Worm (Caenorhabditis elegans) whole organism, L3 larva: ENCODE data around the gene eng-1.
A peak's percentile ranks its signal among the peaks of the same experiment; 100 is the strongest.

Source experiments
- aly-2 ChIP-seq: fragments of 150-350 bp; optimal IDR thresholded peaks from 2 replicates; lab custom pipeline; 2014; ENCODE audit warnings: missing biosample characterization, missing genetic modification characterization
- ama-1 ChIP-seq: fragments of 150-350 bp; optimal IDR thresholded peaks from 2 replicates; lab custom pipeline; 2018
- ceh-16 ChIP-seq: sonication (generic microtip); optimal IDR thresholded peaks from 2 replicates; lab custom pipeline; 2017; ENCODE audit warnings: missing biosample characterization, missing genetic modification characterization
- ceh-28 ChIP-seq: fragments of 150-350 bp; optimal IDR thresholded peaks from 2 replicates; lab custom pipeline; 2014; ENCODE audit warnings: missing biosample characterization, missing genetic modification reagents, missing genetic modification characterization
- daf-12 ChIP-seq: fragments of 150-350 bp; optimal IDR thresholded peaks from 2 replicates; lab custom pipeline; 2014; ENCODE audit warnings: missing biosample characterization, missing genetic modification reagents, missing genetic modification characterization
- egl-27 ChIP-seq: sonication (generic microtip); optimal IDR thresholded peaks from 4 replicates; lab custom pipeline; 2017; ENCODE audit warnings: missing biosample characterization, missing genetic modification reagents, missing genetic modification characterization
- egl-5 ChIP-seq: fragments of 150-350 bp; optimal IDR thresholded peaks from 2 replicates; lab custom pipeline; 2017; ENCODE audit warnings: missing biosample characterization, missing genetic modification reagents, missing genetic modification characterization, inconsistent platforms
- elt-1 ChIP-seq: fragments of 150-350 bp; optimal IDR thresholded peaks from 2 replicates; lab custom pipeline; 2014; ENCODE audit warnings: missing biosample characterization, missing genetic modification characterization
- elt-2 ChIP-seq: sonication (generic microtip); optimal IDR thresholded peaks from 2 replicates; lab custom pipeline; 2016; ENCODE audit warnings: missing genetic modification reagents, mild to moderate bottlenecking, missing genetic modification characterization, missing compliant biosample characterization
- elt-3 ChIP-seq, 3 experiments: fragments of 150-350 bp in 1 of 3; sonication (generic microtip) in 2 of 3; optimal IDR thresholded peaks; 2 replicates in 2 of 3; 4 replicates in 1 of 3; lab custom pipeline; 2014 to 2017; ENCODE audit warnings: missing biosample characterization in 3 of 3, missing genetic modification characterization in 3 of 3
- fkh-10 ChIP-seq: sonication (generic microtip); optimal IDR thresholded peaks from 2 replicates; lab custom pipeline; 2017; ENCODE audit warnings: missing biosample characterization, missing genetic modification reagents, missing genetic modification characterization
- fos-1 ChIP-seq: fragments of 150-350 bp; optimal IDR thresholded peaks from 2 replicates; lab custom pipeline; 2014; ENCODE audit warnings: missing biosample characterization, missing genetic modification characterization
- hmg-11 ChIP-seq: sonication (generic microtip); optimal IDR thresholded peaks from 2 replicates; lab custom pipeline; 2016; ENCODE audit warnings: missing genetic modification characterization, missing compliant biosample characterization
- jun-1 ChIP-seq: fragments of 150-350 bp; optimal IDR thresholded peaks from 2 replicates; lab custom pipeline; 2014; ENCODE audit warnings: missing biosample characterization, missing genetic modification reagents, missing genetic modification characterization
- lin-39 ChIP-seq: fragments of 150-350 bp; optimal IDR thresholded peaks from 2 replicates; lab custom pipeline; 2018; ENCODE audit warnings: missing biosample characterization, missing genetic modification reagents, missing genetic modification characterization
- lsy-12 ChIP-seq: sonication (generic microtip); optimal IDR thresholded peaks from 2 replicates; lab custom pipeline; 2016; ENCODE audit warnings: mild to moderate bottlenecking, missing genetic modification characterization, missing compliant biosample characterization
- mdl-1 ChIP-seq: fragments of 150-350 bp; optimal IDR thresholded peaks from 2 replicates; lab custom pipeline; 2014; ENCODE audit warnings: missing biosample characterization, missing genetic modification characterization
- nfya-1 ChIP-seq: sonication (generic microtip); optimal IDR thresholded peaks from 2 replicates; lab custom pipeline; 2017; ENCODE audit warnings: missing genetic modification characterization, mild to moderate bottlenecking, missing compliant biosample characterization, antibody characterized with exemption, moderate library complexity; ENCODE audit not compliant: insufficient read depth
- nhr-11 ChIP-seq: fragments of 150-350 bp; optimal IDR thresholded peaks from 2 replicates; lab custom pipeline; 2014; ENCODE audit warnings: missing biosample characterization, missing genetic modification characterization
- nhr-23 ChIP-seq: fragments of 150-350 bp; optimal IDR thresholded peaks from 2 replicates; lab custom pipeline; 2014; ENCODE audit warnings: missing biosample characterization, missing genetic modification reagents, missing genetic modification characterization
- nhr-237 ChIP-seq: fragments of 150-350 bp; optimal IDR thresholded peaks from 2 replicates; lab custom pipeline; 2014; ENCODE audit warnings: missing biosample characterization, missing genetic modification characterization
- nhr-43 ChIP-seq: sonication (generic microtip); optimal IDR thresholded peaks from 2 replicates; lab custom pipeline; 2016; ENCODE audit warnings: mild to moderate bottlenecking, missing genetic modification characterization, missing compliant biosample characterization; ENCODE audit not compliant: poor library complexity, severe bottlenecking
- nhr-67 ChIP-seq: fragments of 150-350 bp; optimal IDR thresholded peaks from 2 replicates; lab custom pipeline; 2014; ENCODE audit warnings: missing biosample characterization, missing genetic modification characterization
- nhr-76 ChIP-seq: fragments of 150-350 bp; sonication (generic microtip); optimal IDR thresholded peaks from 5 replicates; lab custom pipeline; 2014; ENCODE audit warnings: missing biosample characterization, missing genetic modification characterization
- pha-4 ChIP-seq: fragments of 150-350 bp; optimal IDR thresholded peaks from 2 replicates; lab custom pipeline; 2014; ENCODE audit warnings: missing biosample characterization, missing genetic modification reagents, missing genetic modification characterization
- pqm-1 ChIP-seq: fragments of 150-350 bp; optimal IDR thresholded peaks from 2 replicates; lab custom pipeline; 2017; ENCODE audit warnings: missing biosample characterization, missing genetic modification characterization, inconsistent platforms
- sea-2 ChIP-seq: fragments of 150-350 bp; sonication (generic microtip); optimal IDR thresholded peaks from 4 replicates; lab custom pipeline; 2014; ENCODE audit warnings: missing biosample characterization, missing genetic modification reagents, missing genetic modification characterization
- snpc-4 ChIP-seq: fragments of 150-350 bp; optimal IDR thresholded peaks from 2 replicates; lab custom pipeline; 2014; ENCODE audit warnings: missing biosample characterization, missing genetic modification characterization
- unc-62 ChIP-seq: fragments of 150-350 bp; sonication (generic microtip); optimal IDR thresholded peaks from 4 replicates; lab custom pipeline; 2014; ENCODE audit warnings: missing biosample characterization, missing genetic modification reagents, missing genetic modification characterization
- zag-1 ChIP-seq: fragments of 150-350 bp; optimal IDR thresholded peaks from 2 replicates; lab custom pipeline; 2014; ENCODE audit warnings: missing biosample characterization, missing genetic modification characterization
- ztf-11 ChIP-seq: fragments of 150-350 bp; optimal IDR thresholded peaks from 2 replicates; lab custom pipeline; 2014; ENCODE audit warnings: missing biosample characterization, missing genetic modification characterization

eng-1 gene

DNA sequence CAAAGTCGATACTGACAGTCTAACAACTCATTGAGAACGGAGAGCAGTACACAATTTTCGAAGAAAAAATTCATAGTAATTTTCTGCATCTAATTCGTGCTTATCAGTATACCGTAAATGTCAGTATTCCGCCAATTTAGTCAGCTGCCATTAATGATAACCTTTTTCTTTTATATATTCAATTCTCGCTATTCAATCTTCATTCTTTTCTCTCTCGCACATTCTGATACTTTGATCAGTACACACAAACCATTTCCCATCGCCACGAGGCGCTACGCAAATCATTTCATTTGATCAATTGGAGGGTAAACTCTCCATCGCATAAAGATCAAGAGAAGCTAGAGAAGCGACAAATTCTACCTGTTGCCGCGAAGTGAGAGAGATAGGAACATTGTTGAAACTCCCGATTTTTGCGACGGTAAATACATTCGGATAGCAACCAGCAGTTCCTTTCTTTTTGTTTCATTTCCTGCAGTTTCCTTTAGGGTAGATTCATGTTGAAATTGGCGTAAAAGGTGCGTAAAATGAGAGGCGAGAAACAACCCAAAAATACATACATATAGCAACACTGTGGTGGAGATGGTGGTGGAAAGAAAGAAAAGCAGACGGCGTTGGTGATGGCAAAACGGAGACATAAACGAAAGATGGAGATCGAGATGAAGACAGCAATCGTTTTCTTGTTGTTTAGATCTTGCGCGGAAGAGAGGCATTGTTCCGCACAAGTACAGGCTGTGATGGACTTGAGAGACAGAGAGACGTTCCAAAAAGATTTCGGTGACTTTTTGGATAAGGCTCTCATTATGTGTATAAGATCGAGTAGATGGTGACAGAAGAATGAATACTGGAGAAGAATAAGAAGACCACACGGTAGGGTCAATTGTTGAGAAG, 29.9 kb downstream of the eng-1 start:
- TF ChIP-seq mdl-1 (peak; percentile 11), lsy-12 (tag; lab: Kevin White, UChicago) (peak; percentile 53), ceh-16 (tag; lab: Kevin White, UChicago) (no peak), pha-4 (tag; lab: Kevin White, UChicago) (peak; percentile 75), nhr-23 (peak; percentile 46), elt-1 (tag; lab: Kevin White, UChicago) (peak; percentile 59), jun-1 (peak; percentile 35), fos-1 (no peak), pqm-1 (tag; lab: Kevin White, UChicago) (peak; percentile 93), ama-1 (lab: Kevin White, UChicago) (peak; percentile 73), nhr-237 (tag; lab: Kevin White, UChicago) (no peak), nhr-43 (tag; lab: Kevin White, UChicago) (peak; percentile 44), nfya-1 (tag; lab: Kevin White, UChicago) (peak; percentile 14), elt-2 (tag; lab: Kevin White, UChicago) (peak; percentile 95)

DNA sequence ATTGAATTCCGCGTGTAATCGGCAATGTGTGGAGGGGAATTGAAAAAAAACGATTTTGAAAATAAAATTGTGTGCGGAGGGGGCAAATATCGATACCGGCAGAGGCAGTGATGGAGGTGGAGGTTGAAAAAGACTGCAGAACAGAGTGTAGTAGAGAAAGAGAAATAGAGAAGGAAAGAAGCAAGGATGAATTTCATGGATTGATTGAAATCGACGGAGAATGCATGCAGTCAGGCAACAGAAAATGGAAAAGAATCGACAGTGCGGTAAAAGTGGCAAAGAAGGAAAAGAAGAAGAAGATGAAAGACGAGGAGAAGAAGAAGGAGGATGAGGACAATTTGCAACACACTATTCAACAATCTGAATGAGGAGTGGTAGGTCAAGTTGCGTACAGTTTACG, 31.5 kb downstream of the eng-1 start, which contains the start of gene W04D12.1:
Gene W04D12.1, plus strand, starts transcription at position 111 of the 400 bp plus-strand sequence.
- TF ChIP-seq nfya-1 (tag; lab: Kevin White, UChicago) (peak; percentile 19), aly-2 (tag; lab: Kevin White, UChicago) (no peak), ama-1 (lab: Kevin White, UChicago) (no peak), egl-5 (tag; lab: Kevin White, UChicago) (no peak), lin-39 (tag; lab: Kevin White, UChicago) (no peak), fkh-10 (GFP tag; lab: Kevin White, UChicago) (no peak), nhr-237 (tag; lab: Kevin White, UChicago) (no peak), nhr-23 (peak; percentile 8), ceh-28 (tag; lab: Kevin White, UChicago) (peak; percentile 11), pha-4 (tag; lab: Kevin White, UChicago) (peak; percentile 43), daf-12 (tag; lab: Kevin White, UChicago) (no peak), hmg-11 (tag; lab: Kevin White, UChicago) (no peak)

DNA sequence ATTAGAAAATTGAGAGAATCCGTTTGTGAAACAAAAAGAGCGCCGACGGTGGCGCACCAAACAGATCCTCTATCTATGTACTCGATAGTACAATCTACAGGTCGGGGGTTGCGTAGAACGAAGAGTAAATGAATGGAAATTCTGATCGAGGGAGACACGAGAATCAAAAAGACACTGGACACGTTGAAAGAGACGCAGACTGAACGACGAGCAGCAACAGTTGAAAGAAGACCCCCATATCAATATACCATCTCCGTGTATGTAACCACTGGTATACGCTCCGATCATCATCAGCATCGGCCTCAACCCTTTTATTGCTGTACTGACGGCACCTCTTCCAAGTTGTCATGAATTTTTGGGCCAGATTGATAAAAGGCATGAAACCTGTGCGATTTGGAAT, 32.0 kb downstream of the eng-1 start:
- TF ChIP-seq elt-1 (tag; lab: Kevin White, UChicago) (peak; percentile 50), snpc-4 (no peak), egl-27 (tag; lab: Kevin White, UChicago) (no peak), nhr-23 (peak; percentile 51), pha-4 (tag; lab: Kevin White, UChicago) (peak; percentile 10)

DNA sequence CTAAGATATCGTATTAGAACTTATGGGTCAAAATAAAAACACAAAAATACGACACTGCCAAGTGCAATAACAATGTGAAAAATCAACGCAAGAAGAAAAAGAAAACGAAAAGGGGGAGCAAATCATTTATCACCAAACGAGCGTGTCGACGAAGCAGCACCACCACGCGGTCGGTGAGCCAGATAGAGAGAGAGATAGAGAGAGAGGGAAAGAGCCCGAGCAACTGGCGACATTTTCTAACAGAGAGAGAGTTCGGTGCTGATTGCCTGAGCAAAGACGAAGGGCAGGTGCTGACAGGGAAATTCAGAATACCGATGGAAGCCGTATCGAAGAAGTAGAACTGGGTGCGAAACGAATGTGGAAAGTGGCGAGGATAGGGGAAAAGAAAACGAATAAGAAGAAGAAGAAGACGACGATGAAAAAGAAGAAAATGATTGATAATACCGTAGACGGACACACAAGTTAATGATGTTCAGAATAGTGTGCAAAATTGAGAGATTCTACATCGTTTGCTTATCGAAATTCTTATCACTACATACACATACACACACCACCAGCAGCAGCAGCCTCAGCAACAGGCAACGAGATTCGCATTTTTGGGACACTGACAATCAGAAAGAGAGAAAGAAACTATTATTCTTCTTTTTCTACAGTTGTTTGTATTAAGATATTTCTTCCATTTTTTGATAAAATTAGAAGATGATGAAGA, 33.0 kb downstream of the eng-1 start:
- TF ChIP-seq elt-3 (tag; optimal IDR thresholded peaks at IDR 0.05; lab: Kevin White, UChicago): peak in 2 of 3 experiments; percentile 78 to 88
- peak; percentile 12 for TF ChIP-seq lsy-12 (tag; lab: Kevin White, UChicago)
- TF ChIP-seq nfya-1 (tag; lab: Kevin White, UChicago): peak; percentile 15
- TF ChIP-seq elt-2 (tag; lab: Kevin White, UChicago): peak; percentile 88
- no peak for TF ChIP-seq egl-27 (tag; lab: Kevin White, UChicago)
- TF ChIP-seq ztf-11: no peak
- peak; percentile 65 for TF ChIP-seq nhr-43 (tag; lab: Kevin White, UChicago)
- peak; percentile 54 for TF ChIP-seq pqm-1 (tag; lab: Kevin White, UChicago)
- peak; percentile 65 for TF ChIP-seq lin-39 (tag; lab: Kevin White, UChicago)
- TF ChIP-seq nhr-23: peak; percentile 68
- TF ChIP-seq jun-1: no peak
- TF ChIP-seq ama-1 (lab: Kevin White, UChicago): peak; percentile 20

DNA sequence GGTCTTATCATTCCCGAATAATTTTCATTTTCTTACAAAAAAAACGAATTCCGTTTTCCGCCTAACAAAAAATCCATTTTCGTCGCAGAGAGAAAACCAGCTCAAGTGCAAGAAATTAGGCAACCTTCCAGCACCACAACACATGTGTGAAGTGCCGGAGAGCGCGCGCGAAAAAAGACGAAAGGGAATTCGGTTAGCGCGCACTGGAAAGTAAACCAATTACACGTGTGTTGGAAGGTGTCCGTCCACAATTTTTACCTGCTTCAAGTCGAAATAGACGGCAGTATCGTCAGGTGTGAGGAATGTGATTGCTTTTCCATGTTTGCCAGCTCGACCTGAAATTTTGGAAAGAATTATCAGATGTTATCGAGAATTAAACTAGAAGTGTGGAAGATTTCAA, 33.6 kb downstream of the eng-1 start:
- TF ChIP-seq ztf-11 (no peak), nhr-67 (tag; lab: Kevin White, UChicago) (no peak), nhr-76 (no peak), zag-1 (tag; lab: Kevin White, UChicago) (no peak), sea-2 (GFP tag; lab: Kevin White, UChicago) (no peak), ama-1 (lab: Kevin White, UChicago) (no peak), unc-62 (GFP tag; lab: Kevin White, UChicago) (no peak), nhr-11 (no peak)
